Worm (Caenorhabditis elegans): Measurements from ENCODE around the gene T22G5.1.

DNA sequence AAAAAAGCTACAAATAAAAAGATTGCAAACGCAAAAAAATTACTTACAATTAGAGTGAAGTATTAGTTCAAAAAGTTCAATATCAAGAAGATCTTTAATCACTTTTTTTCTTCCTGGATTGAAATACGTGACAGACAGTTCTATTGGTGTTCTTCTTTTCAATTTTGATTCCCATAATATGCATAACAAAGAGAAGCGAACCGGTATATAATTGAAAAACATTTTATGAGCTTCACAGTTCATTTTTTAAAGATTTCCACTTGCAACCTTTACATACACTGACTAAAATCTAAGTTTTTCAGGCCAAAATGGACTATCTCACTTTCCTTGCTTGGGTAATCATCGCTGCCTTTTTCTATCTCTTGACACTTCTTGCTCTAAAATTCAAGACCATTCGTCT, at the start of gene T22G5.1:
- TF ChIP-seq lin-38 (GFP tag; IDR thresholded peaks at IDR 0.05): no peak
- TF ChIP-seq ztf-11 (tag; optimal IDR thresholded peaks at IDR 0.05): no peak
- TF ChIP-seq ZK337.2 (GFP tag; IDR thresholded peaks at IDR 0.05): no peak
- no peak for TF ChIP-seq nhr-11 (tag; optimal IDR thresholded peaks at IDR 0.05)

Data from whole organism, L4 larva.